Worm (Caenorhabditis elegans): ENCODE results near the gene ras-1.

DNA sequence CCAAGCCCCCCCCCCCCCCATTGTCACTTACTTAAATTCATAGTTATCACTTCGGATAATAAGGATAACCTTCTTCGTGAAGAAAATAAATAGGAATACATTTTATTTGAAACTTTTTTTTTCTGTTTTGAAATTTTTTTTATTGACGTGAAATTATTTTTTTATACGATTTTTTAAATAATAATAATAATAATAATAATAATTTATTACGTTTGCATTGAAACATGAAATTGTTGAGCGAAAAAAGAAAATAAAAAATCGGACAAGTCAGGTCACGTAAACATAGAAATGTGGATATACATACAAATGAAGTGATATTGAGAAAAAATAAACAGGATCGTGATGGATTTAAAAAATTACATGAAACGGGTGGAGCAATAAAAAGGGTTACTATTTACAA is 42.4 kb downstream of the ras-1 start, which contains the start of gene C50E10.2:
- TF ChIP-seq nfya-1 (tag; optimal IDR thresholded peaks at IDR 0.05): no peak
- TF ChIP-seq K02D7.2 (tag; optimal IDR thresholded peaks at IDR 0.05): no peak
- TF ChIP-seq rnt-1 (tag; optimal IDR thresholded peaks at IDR 0.05): no peak
